Worm (Caenorhabditis elegans): ENCODE results near the gene icl-1.

DNA sequence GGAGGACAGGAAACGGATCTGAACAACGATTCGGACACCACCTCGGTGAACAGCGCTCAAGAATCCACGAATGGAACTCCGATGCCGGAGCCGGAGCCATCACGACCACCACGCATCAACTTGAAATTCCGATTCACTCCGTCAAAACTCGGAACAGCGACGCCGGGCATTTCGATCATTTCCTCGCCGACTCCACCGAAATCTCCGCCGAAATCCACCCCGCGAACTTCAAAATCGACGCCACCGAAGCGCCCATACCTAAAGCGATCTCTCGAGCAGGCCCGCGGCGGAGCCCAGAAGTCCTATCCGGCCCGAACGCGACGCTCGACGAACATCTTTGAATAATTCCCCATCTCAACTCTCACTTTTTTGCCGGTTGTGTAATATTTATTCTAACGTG is 38.3 kb downstream of the icl-1 start:
- no peak for TF ChIP-seq him-1 (tag; optimal IDR thresholded peaks at IDR 0.05)
- TF ChIP-seq W03F9.2 (tag; optimal IDR thresholded peaks at IDR 0.05), result no peak
- TF ChIP-seq dao-5 (tag; optimal IDR thresholded peaks at IDR 0.05), result no peak
